Worm (Caenorhabditis elegans): ENCODE measurements around the gene K08F8.15.

- TF ChIP-seq rnt-1 (tag; optimal IDR thresholded peaks at IDR 0.05) (peak; percentile 95), pha-4 (tag; optimal IDR thresholded peaks at IDR 0.05) (no peak)
Observed at ce11 chrII:8787376-8787775, 20.8 kb downstream of the K08F8.15 start.
